Fruit fly (Drosophila melanogaster) whole organism, prepupa: Measurements from ENCODE around the gene CG33702.

Experiments
- Blimp-1 ChIP-seq: fragments of 200-800 bp; sonication (Bioruptor generic); optimal IDR thresholded peaks from 3 replicates; lab custom pipeline; 2017; ENCODE audit warnings: missing biosample characterization, missing genetic modification characterization, mild to moderate bottlenecking, moderate library complexity, missing genetic modification reagents
- CG11902 ChIP-seq: fragments of 200-800 bp; sonication (Bioruptor generic); optimal IDR thresholded peaks from 3 replicates; lab custom pipeline; 2016; ENCODE audit warnings: missing biosample characterization, missing genetic modification characterization
- CG1621 ChIP-seq: fragments of 200-800 bp; sonication (Bioruptor generic); optimal IDR thresholded peaks from 3 replicates; lab custom pipeline; 2018; ENCODE audit warnings: missing biosample characterization, mild to moderate bottlenecking, missing genetic modification characterization
- CG16779 ChIP-seq: fragments of 200-800 bp; sonication (Bioruptor generic); optimal IDR thresholded peaks from 3 replicates; lab custom pipeline; 2017; ENCODE audit warnings: missing biosample characterization, mild to moderate bottlenecking, missing genetic modification characterization
- CG31627 ChIP-seq: fragments of 200-800 bp; sonication (Bioruptor generic); optimal IDR thresholded peaks from 3 replicates; lab custom pipeline; 2016; ENCODE audit warnings: missing biosample characterization, missing genetic modification characterization
- CG32006 ChIP-seq: fragments of 200-800 bp; sonication (Bioruptor generic); optimal IDR thresholded peaks from 3 replicates; lab custom pipeline; 2017; ENCODE audit warnings: missing biosample characterization, mild to moderate bottlenecking, missing genetic modification characterization
- CG34406 ChIP-seq: fragments of 200-800 bp; sonication (Bioruptor generic); optimal IDR thresholded peaks from 3 replicates; lab custom pipeline; 2016; ENCODE audit warnings: missing biosample characterization, missing genetic modification characterization
- CG3919 ChIP-seq: fragments of 200-800 bp; sonication (Bioruptor generic); optimal IDR thresholded peaks from 3 replicates; lab custom pipeline; 2016; ENCODE audit warnings: missing biosample characterization, missing genetic modification characterization
- CG4318 ChIP-seq: fragments of 200-800 bp; sonication (Bioruptor generic); optimal IDR thresholded peaks from 3 replicates; lab custom pipeline; 2017; ENCODE audit warnings: missing biosample characterization, mild to moderate bottlenecking, missing genetic modification characterization
- CG6276 ChIP-seq: fragments of 200-800 bp; sonication (Bioruptor generic); optimal IDR thresholded peaks from 2 replicates; lab custom pipeline; 2017; ENCODE audit warnings: missing biosample characterization, mild to moderate bottlenecking, missing genetic modification characterization
- CG6792 ChIP-seq: fragments of 200-800 bp; sonication (Bioruptor generic); optimal IDR thresholded peaks from 3 replicates; lab custom pipeline; 2016; ENCODE audit warnings: missing biosample characterization, missing genetic modification characterization
- CG6808 ChIP-seq: fragments of 200-800 bp; sonication (Bioruptor generic); optimal IDR thresholded peaks from 3 replicates; lab custom pipeline; 2017; ENCODE audit warnings: missing biosample characterization, missing genetic modification characterization, mild to moderate bottlenecking, moderate library complexity, missing genetic modification reagents
- CG8119 ChIP-seq: fragments of 200-800 bp; sonication (Bioruptor generic); IDR thresholded peaks from 3 replicates; pipeline ENCODE4 v1.3.6; 2022; ENCODE audit warnings: missing biosample characterization, missing genetic modification characterization
- CG8319 ChIP-seq: fragments of 200-800 bp; sonication (Bioruptor generic); optimal IDR thresholded peaks from 3 replicates; lab custom pipeline; 2016; ENCODE audit warnings: missing biosample characterization, missing genetic modification characterization
- Eip75B ChIP-seq: fragments of 200-800 bp; sonication (Bioruptor generic); optimal IDR thresholded peaks from 3 replicates; lab custom pipeline; 2016; ENCODE audit warnings: missing biosample characterization, missing genetic modification characterization
- Eip78C ChIP-seq: fragments of 200-800 bp; sonication (Bioruptor generic); peaks from one replicate; lab custom pipeline; 2016; ENCODE audit warnings: missing biosample characterization, missing genetic modification characterization
- Ets21C ChIP-seq: fragments of 200-800 bp; sonication (Bioruptor generic); optimal IDR thresholded peaks from 3 replicates; lab custom pipeline; 2016; ENCODE audit warnings: missing biosample characterization, missing genetic modification characterization
- Ets96B ChIP-seq: fragments of 200-800 bp; optimal IDR thresholded peaks from 2 replicates; lab custom pipeline; 2019; ENCODE audit warnings: missing biosample characterization, mild to moderate bottlenecking, missing genetic modification characterization, moderate library complexity
- Hr38 ChIP-seq: sonication (Bioruptor generic); optimal IDR thresholded peaks from 2 replicates; lab custom pipeline; 2016; ENCODE audit warnings: missing biosample characterization, missing genetic modification characterization
- Hr39 ChIP-seq: fragments of 200-800 bp; sonication (Bioruptor generic); optimal IDR thresholded peaks from 2 replicates; lab custom pipeline; 2016; ENCODE audit warnings: missing biosample characterization, missing genetic modification characterization
- Hr4 ChIP-seq: fragments of 200-800 bp; sonication (Bioruptor generic); optimal IDR thresholded peaks from 3 replicates; lab custom pipeline; 2016; ENCODE audit warnings: missing biosample characterization, missing genetic modification characterization
- Met ChIP-seq: fragments of 200-800 bp; sonication (Bioruptor generic); optimal IDR thresholded peaks from 3 replicates; lab custom pipeline; 2016; ENCODE audit warnings: missing biosample characterization, missing genetic modification characterization
- OdsH ChIP-seq: fragments of 200-800 bp; sonication (Bioruptor generic); optimal IDR thresholded peaks from 3 replicates; lab custom pipeline; 2016; ENCODE audit warnings: missing biosample characterization, missing genetic modification characterization
- Smox ChIP-seq: fragments of 200-800 bp; sonication (Bioruptor generic); optimal IDR thresholded peaks from 3 replicates; lab custom pipeline; 2016; ENCODE audit warnings: missing biosample characterization, missing genetic modification characterization
- Sox14 ChIP-seq: fragments of 200-800 bp; sonication (Bioruptor generic); optimal IDR thresholded peaks from 3 replicates; lab custom pipeline; 2016; ENCODE audit warnings: missing biosample characterization, missing genetic modification characterization
- acj6 ChIP-seq: fragments of 200-800 bp; sonication (Bioruptor generic); optimal IDR thresholded peaks from 3 replicates; lab custom pipeline; 2016; ENCODE audit warnings: missing biosample characterization, missing genetic modification characterization
- cyc ChIP-seq: fragments of 200-800 bp; sonication (Bioruptor generic); optimal IDR thresholded peaks from 3 replicates; lab custom pipeline; 2016; ENCODE audit warnings: missing biosample characterization, missing genetic modification characterization
- dac ChIP-seq: fragments of 200-800 bp; sonication (Bioruptor generic); optimal IDR thresholded peaks from 2 replicates; lab custom pipeline; 2017; ENCODE audit warnings: missing biosample characterization, mild to moderate bottlenecking, missing genetic modification characterization
- dsx ChIP-seq: fragments of 200-800 bp; optimal IDR thresholded peaks from 3 replicates; lab custom pipeline; 2019; ENCODE audit warnings: missing biosample characterization, mild to moderate bottlenecking, missing genetic modification characterization, moderate library complexity; ENCODE audit not compliant: poor library complexity, severe bottlenecking
- esn ChIP-seq: fragments of 200-800 bp; sonication (Bioruptor generic); optimal IDR thresholded peaks from 2 replicates; lab custom pipeline; 2016; ENCODE audit warnings: missing biosample characterization, mild to moderate bottlenecking, missing genetic modification characterization, moderate library complexity
- fd85E ChIP-seq: fragments of 200-800 bp; sonication (Bioruptor generic); optimal IDR thresholded peaks from 3 replicates; lab custom pipeline; 2016; ENCODE audit warnings: missing biosample characterization, missing genetic modification characterization
- fkh ChIP-seq: fragments of 200-800 bp; sonication (Bioruptor generic); optimal IDR thresholded peaks from 3 replicates; lab custom pipeline; 2017; ENCODE audit warnings: missing biosample characterization, mild to moderate bottlenecking, missing genetic modification characterization, moderate library complexity
- net ChIP-seq: fragments of 200-800 bp; sonication (Bioruptor generic); optimal IDR thresholded peaks from 3 replicates; lab custom pipeline; 2016; ENCODE audit warnings: missing biosample characterization, missing genetic modification characterization
- pdm3 ChIP-seq: fragments of 200-800 bp; sonication (Bioruptor generic); optimal IDR thresholded peaks from 3 replicates; lab custom pipeline; 2016; ENCODE audit warnings: missing biosample characterization, missing genetic modification characterization
- salr ChIP-seq, 2 experiments: fragments of 200-800 bp; sonication (Bioruptor generic); optimal IDR thresholded peaks; 3 replicates each; lab custom pipeline; 2016 to 2018; ENCODE audit warnings: missing biosample characterization in 2 of 2, missing genetic modification characterization in 2 of 2, mild to moderate bottlenecking in 1 of 2
- svp ChIP-seq: fragments of 200-800 bp; sonication (Bioruptor generic); peaks from one replicate; lab custom pipeline; 2016; ENCODE audit warnings: missing biosample characterization, missing genetic modification characterization
- topi ChIP-seq: fragments of 200-800 bp; sonication (Bioruptor generic); optimal IDR thresholded peaks from 3 replicates; lab custom pipeline; 2016; ENCODE audit warnings: missing biosample characterization, missing genetic modification characterization

The CG33702 gene

dm6 chr3L:9476829-9477228, 36.4 kb downstream of the CG33702 start, which contains the start of the genes Uch-L5 and Jarid2 (continued):
- TF ChIP-seq Ets96B (tag; lab: Kevin White, UChicago) (no peak), Smox (GFP tag; lab: Kevin White, UChicago) (no peak), CG32006 (GFP tag; lab: Kevin White, UChicago) (no peak), dsx (GFP tag; lab: Kevin White, UChicago) (no peak), Eip78C (no peak), fd85E (GFP tag; lab: Kevin White, UChicago) (no peak), Hr38 (GFP tag; lab: Kevin White, UChicago) (no peak), CG1621 (tag; lab: Kevin White, UChicago) (peak; percentile 59), Blimp-1 (GFP tag; lab: Kevin White, UChicago) (no peak), Hr39 (GFP tag; lab: Kevin White, UChicago) (no peak), salr (GFP tag; optimal IDR thresholded peaks at IDR 0.05; lab: Kevin White, UChicago) (peak in 1 of 2 experiments; percentile 16), CG8319 (GFP tag; lab: Kevin White, UChicago) (peak; percentile 9), CG31627 (peak; percentile 63), CG6792 (GFP tag; lab: Kevin White, UChicago) (peak; percentile 22), CG16779 (no peak)

DNA sequence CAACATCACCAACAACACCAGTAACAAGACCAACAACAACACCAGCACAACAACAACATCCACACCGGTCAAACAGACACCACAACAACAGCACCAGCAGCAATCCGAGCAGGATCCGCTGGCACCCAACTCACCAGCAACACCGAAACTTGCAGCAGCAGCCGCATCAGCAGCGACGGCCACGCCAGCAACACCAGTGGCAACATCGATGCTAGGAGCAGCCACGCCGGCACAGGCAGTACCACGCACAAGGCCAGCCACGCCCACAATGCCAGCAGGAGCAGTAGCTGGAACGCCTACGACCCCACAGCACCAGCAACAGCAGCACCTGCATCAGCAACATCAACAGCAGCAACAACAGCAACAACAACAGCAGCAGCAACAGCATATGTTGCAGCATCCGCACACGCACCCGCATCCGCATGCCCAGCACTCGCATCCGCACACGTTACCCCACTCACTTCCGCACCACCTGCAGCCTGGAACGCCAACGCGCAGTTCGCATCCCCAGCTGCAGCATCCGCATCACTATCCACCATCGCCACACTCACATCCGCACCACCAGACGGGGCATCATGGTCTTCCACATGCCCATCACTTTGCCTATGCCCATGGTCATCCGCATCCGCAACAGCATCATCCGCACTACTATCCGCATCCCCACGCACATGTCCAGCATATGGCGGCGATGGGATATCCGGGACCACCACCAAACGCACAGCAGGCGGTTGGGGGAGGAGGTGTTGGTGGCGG, 41.9 kb downstream of the CG33702 start:
- TF ChIP-seq Blimp-1 (GFP tag; lab: Kevin White, UChicago) (no peak), Eip75B (GFP tag; lab: Kevin White, UChicago) (no peak), esn (GFP tag; lab: Kevin White, UChicago) (no peak), dsx (GFP tag; lab: Kevin White, UChicago) (no peak), Eip78C (no peak), fkh (no peak), CG6808 (GFP tag; lab: Kevin White, UChicago) (no peak), CG32006 (GFP tag; lab: Kevin White, UChicago) (no peak), CG6792 (GFP tag; lab: Kevin White, UChicago) (no peak), CG3919 (GFP tag; lab: Kevin White, UChicago) (no peak), acj6 (GFP tag; lab: Kevin White, UChicago) (no peak), CG11902 (GFP tag; lab: Kevin White, UChicago) (no peak), dac (no peak)

dm6 chr3L:9469079-9469478, 44.1 kb downstream of the CG33702 start:
- peak; percentile 19 for TF ChIP-seq Eip78C
- no peak for TF ChIP-seq pdm3 (GFP tag; lab: Kevin White, UChicago)

DNA sequence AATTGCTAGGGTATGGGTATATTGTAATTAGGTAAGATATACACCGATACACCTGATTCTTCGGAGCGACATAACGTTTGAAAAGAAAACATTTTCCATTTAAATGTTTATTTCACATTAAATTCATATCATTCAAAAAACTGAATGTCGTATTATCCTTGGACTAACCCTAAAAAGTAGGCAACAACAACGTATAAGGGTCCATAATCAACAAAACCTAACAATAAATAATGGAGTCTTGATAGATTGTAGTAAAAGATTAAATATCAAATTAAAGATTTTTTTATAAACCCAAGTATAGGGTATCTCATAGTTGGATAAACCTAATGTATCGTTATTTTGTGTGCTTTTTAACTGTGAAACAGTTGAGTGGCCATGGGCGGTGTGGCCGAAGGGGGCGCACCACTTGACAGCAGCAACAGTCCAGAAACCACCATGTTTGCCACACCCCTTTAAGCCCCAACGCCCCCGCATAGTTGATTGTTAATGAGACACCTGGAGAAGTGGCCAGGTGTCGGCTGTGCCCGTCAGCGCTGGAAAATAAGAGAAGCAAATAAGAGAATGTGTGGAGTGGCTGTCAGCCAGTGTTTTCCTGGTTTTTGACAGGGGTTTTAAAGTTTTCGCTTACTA, 44.8 kb downstream of the CG33702 start:
- TF ChIP-seq Smox (GFP tag; lab: Kevin White, UChicago) (peak; percentile 32), CG31627 (peak; percentile 29), CG8119 (GFP tag; lab: Robert Waterston, UW) (no peak), cyc (GFP tag; lab: Kevin White, UChicago) (peak; percentile 3), Ets21C (GFP tag; lab: Kevin White, UChicago) (no peak), svp (GFP tag; lab: Kevin White, UChicago) (peak; percentile 67), topi (GFP tag; lab: Kevin White, UChicago) (peak; percentile 23), CG3919 (GFP tag; lab: Kevin White, UChicago) (no peak), net (GFP tag; lab: Kevin White, UChicago) (peak; percentile 8), salr (GFP tag; optimal IDR thresholded peaks at IDR 0.05; lab: Kevin White, UChicago) (peak in 1 of 2 experiments; percentile 45), CG32006 (GFP tag; lab: Kevin White, UChicago) (peak; percentile 62), Hr39 (GFP tag; lab: Kevin White, UChicago) (peak; percentile 19), Hr4 (GFP tag; lab: Kevin White, UChicago) (peak; percentile 59), Eip78C (peak; percentile 66), OdsH (peak; percentile 46), CG6276 (GFP tag; lab: Kevin White, UChicago) (no peak), CG4318 (GFP tag; lab: Kevin White, UChicago) (peak; percentile 9), acj6 (GFP tag; lab: Kevin White, UChicago) (no peak), CG34406 (no peak), Blimp-1 (GFP tag; lab: Kevin White, UChicago) (no peak), Sox14 (GFP tag; lab: Kevin White, UChicago) (peak; percentile 20), pdm3 (GFP tag; lab: Kevin White, UChicago) (peak; percentile 28), Met (GFP tag; lab: Kevin White, UChicago) (peak; percentile 17)
